4 worm cellular contexts compared by ENCODE assay signal in the genomic region with DNA sequence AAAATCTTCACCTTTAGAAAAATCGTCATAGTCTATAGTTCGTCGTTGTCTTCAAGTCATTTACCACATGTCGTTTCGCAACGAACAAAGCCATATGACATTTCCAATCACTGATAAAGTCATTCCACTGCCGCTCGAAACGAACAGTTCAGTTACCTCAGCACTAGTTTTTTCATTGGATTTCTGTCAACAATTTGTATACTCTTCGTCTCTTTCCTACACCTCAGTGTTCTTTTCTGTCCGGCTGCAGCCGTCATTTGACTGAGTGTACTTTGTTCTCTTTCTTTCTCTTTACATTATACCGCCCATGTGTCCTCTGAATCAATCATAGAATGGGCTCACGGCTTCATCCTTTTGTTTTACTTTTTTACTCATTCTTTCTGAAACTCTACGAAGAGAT.
TF ChIP-seq lines count a peak whose summit lies in the region.

No protein-coding gene starts in this region.

TF ChIP-seq in whole organism, L1 larva, 84 proteins besides CTCF, POLR2A, EP300 and RAD21 (continued from another document and continues in another):
- TF ChIP-seq nhr-85 (tag; lab: Kevin White, UChicago) (peak; percentile 13), unc-30 (tag; optimal IDR thresholded peaks at IDR 0.05; lab: Kevin White, UChicago) (no peak), pax-3 (tag; optimal IDR thresholded peaks at IDR 0.05; lab: Kevin White, UChicago) (no peak), hpl-2 (GFP tag; optimal IDR thresholded peaks at IDR 0.05; lab: Kevin White, UChicago) (no peak), mep-1 (tag; optimal IDR thresholded peaks at IDR 0.05; lab: Kevin White, UChicago) (no peak), zip-4 (GFP tag; optimal IDR thresholded peaks at IDR 0.05; lab: Kevin White, UChicago) (no peak), fkh-10 (GFP tag; optimal IDR thresholded peaks at IDR 0.05; lab: Kevin White, UChicago) (no peak), fkh-4 (tag; optimal IDR thresholded peaks at IDR 0.05; lab: Kevin White, UChicago; ENCODE audit: borderline replicate concordance) (no peak), snu-23 (GFP tag; optimal IDR thresholded peaks at IDR 0.05; lab: Kevin White, UChicago) (peak; percentile 43), lsy-2 (tag; optimal IDR thresholded peaks at IDR 0.05; lab: Kevin White, UChicago) (peak in 1 of 2 experiments; percentile 23), nhr-19 (GFP tag; conservative IDR thresholded peaks at IDR 0.05; lab: Robert Waterston, UW) (peak; percentile 33; the same call in 1 of the 2 replicates), lin-15B (tag; optimal IDR thresholded peaks at IDR 0.05; lab: Kevin White, UChicago) (no peak), nhr-84 (tag; optimal IDR thresholded peaks at IDR 0.05; lab: Kevin White, UChicago) (no peak), tbx-2 (tag; optimal IDR thresholded peaks at IDR 0.05; lab: Kevin White, UChicago) (peak; percentile 6), sox-4 (tag; optimal IDR thresholded peaks at IDR 0.05; lab: Kevin White, UChicago) (no peak), nhr-11 (tag; optimal IDR thresholded peaks at IDR 0.05; lab: Kevin White, UChicago) (no peak), ces-1 (GFP tag; optimal IDR thresholded peaks at IDR 0.05; lab: Kevin White, UChicago) (no peak), Y116A8C.19 (tag; optimal IDR thresholded peaks at IDR 0.05; lab: Kevin White, UChicago; ENCODE audit: borderline replicate concordance) (no peak), dpl-1 (GFP tag; optimal IDR thresholded peaks at IDR 0.05; lab: Kevin White, UChicago) (peak in 1 of 3 experiments; percentile 1), nhr-71 (tag; optimal IDR thresholded peaks at IDR 0.05; lab: Kevin White, UChicago) (peak; percentile 2), lin-39 (tag; optimal IDR thresholded peaks at IDR 0.05; lab: Kevin White, UChicago) (no peak), hlh-17 (GFP tag; optimal IDR thresholded peaks at IDR 0.05; lab: Kevin White, UChicago; ENCODE audit: borderline replicate concordance) (no peak), elt-2 (tag; optimal IDR thresholded peaks at IDR 0.05; lab: Kevin White, UChicago) (no peak), C04F5.9 (tag; optimal IDR thresholded peaks at IDR 0.05; lab: Kevin White, UChicago) (no peak), nhr-12 (tag; optimal IDR thresholded peaks at IDR 0.05; lab: Kevin White, UChicago) (no peak), snpc-4 (tag; optimal IDR thresholded peaks at IDR 0.05; lab: Kevin White, UChicago) (no peak), blmp-1 (tag; optimal IDR thresholded peaks at IDR 0.05; lab: Kevin White, UChicago) (peak; percentile 15), nhr-77 (tag; optimal IDR thresholded peaks at IDR 0.05; lab: Kevin White, UChicago) (no peak), ceh-82 (tag; optimal IDR thresholded peaks at IDR 0.05; lab: Kevin White, UChicago) (peak in 1 of 3 experiments; percentile 2), ceh-63 (GFP tag; optimal IDR thresholded peaks at IDR 0.05; lab: Kevin White, UChicago) (no peak), vab-15 (tag; optimal IDR thresholded peaks at IDR 0.05; lab: Kevin White, UChicago) (no peak), efl-3 (GFP tag; optimal IDR thresholded peaks at IDR 0.05; lab: Kevin White, UChicago) (no peak)

TF ChIP-seq in whole organism, L2 larva, 48 proteins besides CTCF, POLR2A, EP300 and RAD21 (continued from another document and continues in another):
- no peak for TF ChIP-seq blmp-1 (tag; optimal IDR thresholded peaks at IDR 0.05; lab: Kevin White, UChicago; ENCODE audit: insufficient read depth)
- TF ChIP-seq lsy-2 (tag; optimal IDR thresholded peaks at IDR 0.05; lab: Kevin White, UChicago), result peak in 1 of 2 experiments; percentile 41
- no peak for TF ChIP-seq nhr-23 (tag; optimal IDR thresholded peaks at IDR 0.05; lab: Kevin White, UChicago)
- TF ChIP-seq elt-3 (tag; optimal IDR thresholded peaks at IDR 0.05; lab: Kevin White, UChicago), result no peak
- TF ChIP-seq nhr-6 (tag; optimal IDR thresholded peaks at IDR 0.05; lab: Kevin White, UChicago), result no peak
- TF ChIP-seq mdl-1 (tag; optimal IDR thresholded peaks at IDR 0.05; lab: Kevin White, UChicago), result no peak
- no peak for TF ChIP-seq lin-39 (tag; optimal IDR thresholded peaks at IDR 0.05; lab: Kevin White, UChicago)
- no peak for TF ChIP-seq nhr-77 (tag; optimal IDR thresholded peaks at IDR 0.05; lab: Kevin White, UChicago)
- no peak for TF ChIP-seq elt-1 (tag; optimal IDR thresholded peaks at IDR 0.05; lab: Kevin White, UChicago)
- no peak for TF ChIP-seq lin-13 (GFP tag; optimal IDR thresholded peaks at IDR 0.05; lab: Kevin White, UChicago)
- no peak for TF ChIP-seq nhr-10 (tag; optimal IDR thresholded peaks at IDR 0.05; lab: Kevin White, UChicago)
- TF ChIP-seq mbf-1 (tag; optimal IDR thresholded peaks at IDR 0.05; lab: Kevin White, UChicago), result no peak
- TF ChIP-seq peb-1 (tag; optimal IDR thresholded peaks at IDR 0.05; lab: Kevin White, UChicago), result no peak
- peak; percentile 37 for TF ChIP-seq nhr-21 (tag; optimal IDR thresholded peaks at IDR 0.05; lab: Kevin White, UChicago)
- TF ChIP-seq ztf-1 (GFP tag; conservative IDR thresholded peaks at IDR 0.05; lab: Robert Waterston, UW), result no peak
- TF ChIP-seq F13H6.1 (tag; optimal IDR thresholded peaks at IDR 0.05; lab: Kevin White, UChicago), result peak; percentile 49
- no peak for TF ChIP-seq ama-1 (optimal IDR thresholded peaks at IDR 0.05; lab: Kevin White, UChicago)
- no peak for TF ChIP-seq zag-1 (tag; optimal IDR thresholded peaks at IDR 0.05; lab: Kevin White, UChicago)
- no peak for TF ChIP-seq aly-2 (tag; optimal IDR thresholded peaks at IDR 0.05; lab: Kevin White, UChicago)
- TF ChIP-seq unc-39 (tag; optimal IDR thresholded peaks at IDR 0.05; lab: Kevin White, UChicago), result no peak
- TF ChIP-seq gmeb-1 (tag; optimal IDR thresholded peaks at IDR 0.05; lab: Kevin White, UChicago), result no peak
- peak; percentile 81 for TF ChIP-seq unc-55 (GFP tag; optimal IDR thresholded peaks at IDR 0.05; lab: Kevin White, UChicago)
- peak; percentile 24 for TF ChIP-seq snpc-4 (tag; optimal IDR thresholded peaks at IDR 0.05; lab: Kevin White, UChicago)
- no peak for TF ChIP-seq alr-1 (tag; optimal IDR thresholded peaks at IDR 0.05; lab: Kevin White, UChicago)
- TF ChIP-seq skn-1 (tag; optimal IDR thresholded peaks at IDR 0.05; lab: Kevin White, UChicago), result no peak
- TF ChIP-seq nhr-237 (tag; optimal IDR thresholded peaks at IDR 0.05; lab: Kevin White, UChicago), result no peak
- TF ChIP-seq lin-11 (tag; optimal IDR thresholded peaks at IDR 0.05; lab: Kevin White, UChicago), result no peak
- TF ChIP-seq egl-27 (tag; optimal IDR thresholded peaks at IDR 0.05; lab: Kevin White, UChicago), result no peak
- TF ChIP-seq nhr-129 (tag; optimal IDR thresholded peaks at IDR 0.05; lab: Kevin White, UChicago), result peak; percentile 68
- no peak for TF ChIP-seq ceh-82 (tag; optimal IDR thresholded peaks at IDR 0.05; lab: Kevin White, UChicago)
- TF ChIP-seq unc-62 (GFP tag; optimal IDR thresholded peaks at IDR 0.05; lab: Kevin White, UChicago), result no peak
- TF ChIP-seq nhr-12 (tag; optimal IDR thresholded peaks at IDR 0.05; lab: Kevin White, UChicago), result no peak
- no peak for TF ChIP-seq mab-5 (tag; optimal IDR thresholded peaks at IDR 0.05; lab: Kevin White, UChicago)
- TF ChIP-seq dmd-4 (tag; optimal IDR thresholded peaks at IDR 0.05; lab: Kevin White, UChicago), result no peak
- peak; percentile 33 for TF ChIP-seq nhr-25 (tag; optimal IDR thresholded peaks at IDR 0.05; lab: Kevin White, UChicago)

TF ChIP-seq in whole organism, L3 larva, 47 proteins besides CTCF, POLR2A, EP300 and RAD21 (continued from another document):
- TF ChIP-seq elt-1 (tag; optimal IDR thresholded peaks at IDR 0.05; lab: Kevin White, UChicago) (no peak), pha-4 (tag; optimal IDR thresholded peaks at IDR 0.05; lab: Kevin White, UChicago) (peak; percentile 88), snpc-4 (tag; optimal IDR thresholded peaks at IDR 0.05; lab: Kevin White, UChicago) (peak; percentile 75), nhr-28 (tag; optimal IDR thresholded peaks at IDR 0.05; lab: Kevin White, UChicago) (no peak), lin-39 (tag; optimal IDR thresholded peaks at IDR 0.05; lab: Kevin White, UChicago) (peak; percentile 59), ama-1 (optimal IDR thresholded peaks at IDR 0.05; lab: Kevin White, UChicago) (peak; percentile 75), ztf-11 (tag; optimal IDR thresholded peaks at IDR 0.05; lab: Kevin White, UChicago) (no peak)

TF ChIP-seq in whole organism, L4 larva, 104 proteins besides CTCF, POLR2A, EP300 and RAD21 (continued from another document and continues in another):
- TF ChIP-seq zip-11 (GFP tag; IDR thresholded peaks at IDR 0.05; lab: Robert Waterston, UW), result no peak
- peak; percentile 21 for TF ChIP-seq rbr-2 (tag; optimal IDR thresholded peaks at IDR 0.05; lab: Kevin White, UChicago)
- TF ChIP-seq egl-27 (tag; optimal IDR thresholded peaks at IDR 0.05; lab: Kevin White, UChicago), result no peak
- peak; percentile 23 for TF ChIP-seq T20F7.1 (GFP tag; optimal IDR thresholded peaks at IDR 0.05; lab: Kevin White, UChicago)
- no peak for TF ChIP-seq dmd-9 (GFP tag; IDR thresholded peaks at IDR 0.05; lab: Robert Waterston, UW)
- TF ChIP-seq dmd-6 (GFP tag; IDR thresholded peaks at IDR 0.05; lab: Robert Waterston, UW), result peak; percentile 85
- no peak for TF ChIP-seq F37D6.2 (tag; optimal IDR thresholded peaks at IDR 0.05; lab: Kevin White, UChicago)
- no peak for TF ChIP-seq lin-29 (GFP tag; IDR thresholded peaks at IDR 0.05; lab: Robert Waterston, UW)
- no peak for TF ChIP-seq ceh-62 (tag; optimal IDR thresholded peaks at IDR 0.05; lab: Kevin White, UChicago)
- TF ChIP-seq lin-38 (GFP tag; IDR thresholded peaks at IDR 0.05; lab: Robert Waterston, UW), result no peak
- TF ChIP-seq lin-13 (GFP tag; optimal IDR thresholded peaks at IDR 0.05; lab: Kevin White, UChicago), result no peak
- TF ChIP-seq snpc-1.2 (GFP tag; IDR thresholded peaks at IDR 0.05; lab: Robert Waterston, UW), result no peak
- no peak for TF ChIP-seq mxl-2 (GFP tag; conservative IDR thresholded peaks at IDR 0.05; lab: Robert Waterston, UW)
- TF ChIP-seq lir-3 (tag; optimal IDR thresholded peaks at IDR 0.05; lab: Kevin White, UChicago), result no peak
- no peak for TF ChIP-seq daf-8 (GFP tag; IDR thresholded peaks at IDR 0.05; lab: Robert Waterston, UW)
- TF ChIP-seq nhr-28 (tag; optimal IDR thresholded peaks at IDR 0.05; lab: Kevin White, UChicago), result peak; percentile 84
- peak; percentile 75 for TF ChIP-seq dve-1 (tag; optimal IDR thresholded peaks at IDR 0.05; lab: Kevin White, UChicago; ENCODE audit: insufficient read depth)
- TF ChIP-seq hif-1 (tag; optimal IDR thresholded peaks at IDR 0.05; lab: Kevin White, UChicago), result peak in 1 of 2 experiments; percentile 39
- TF ChIP-seq nhr-11 (tag; optimal IDR thresholded peaks at IDR 0.05; lab: Kevin White, UChicago), result peak; percentile 30
- no peak for TF ChIP-seq D1046.2 (GFP tag; IDR thresholded peaks at IDR 0.05; lab: Robert Waterston, UW)
- no peak for TF ChIP-seq nhr-76 (tag; optimal IDR thresholded peaks at IDR 0.05; lab: Kevin White, UChicago)
- TF ChIP-seq mxl-3 (GFP tag; optimal IDR thresholded peaks at IDR 0.05; lab: Kevin White, UChicago), result peak; percentile 60
- TF ChIP-seq F10B5.3 (tag; optimal IDR thresholded peaks at IDR 0.05; lab: Kevin White, UChicago), result no peak
- no peak for TF ChIP-seq tag-97 (GFP tag; IDR thresholded peaks at IDR 0.05; lab: Robert Waterston, UW)
- TF ChIP-seq ZK546.5 (tag; optimal IDR thresholded peaks at IDR 0.05; lab: Kevin White, UChicago), result no peak
- no peak for TF ChIP-seq mdt-29 (GFP tag; IDR thresholded peaks at IDR 0.05; lab: Robert Waterston, UW)
- TF ChIP-seq attf-4 (tag; optimal IDR thresholded peaks at IDR 0.05; lab: Kevin White, UChicago), result no peak
- no peak for TF ChIP-seq fkh-10 (GFP tag; optimal IDR thresholded peaks at IDR 0.05; lab: Kevin White, UChicago)
- no peak for TF ChIP-seq ceh-44 (GFP tag; IDR thresholded peaks at IDR 0.05; lab: Robert Waterston, UW)
- TF ChIP-seq ctbp-1 (GFP tag; IDR thresholded peaks at IDR 0.05; lab: Robert Waterston, UW), result no peak
- no peak for TF ChIP-seq jun-1 (tag; optimal IDR thresholded peaks at IDR 0.05; lab: Kevin White, UChicago)
- no peak for TF ChIP-seq nhr-237 (tag; optimal IDR thresholded peaks at IDR 0.05; lab: Kevin White, UChicago)
- no peak for TF ChIP-seq mes-2 (tag; optimal IDR thresholded peaks at IDR 0.05; lab: Kevin White, UChicago; ENCODE audit: poor library complexity, severe bottlenecking)
- TF ChIP-seq ama-1 (optimal IDR thresholded peaks at IDR 0.05; lab: Kevin White, UChicago), result peak; percentile 34
- TF ChIP-seq zip-2 (tag; optimal IDR thresholded peaks at IDR 0.05; lab: Kevin White, UChicago), result no peak
- TF ChIP-seq nhr-48 (tag; optimal IDR thresholded peaks at IDR 0.05; lab: Kevin White, UChicago), result no peak
- TF ChIP-seq mdl-1 (tag; optimal IDR thresholded peaks at IDR 0.05; lab: Kevin White, UChicago), result peak in 1 of 2 experiments; percentile 73
- peak; percentile 88 for TF ChIP-seq hlh-11 (tag; optimal IDR thresholded peaks at IDR 0.05; lab: Kevin White, UChicago)
- no peak for TF ChIP-seq ceh-20 (GFP tag; IDR thresholded peaks at IDR 0.05; lab: Robert Waterston, UW)
- no peak for TF ChIP-seq lin-15B (tag; optimal IDR thresholded peaks at IDR 0.05; lab: Kevin White, UChicago)
- TF ChIP-seq arid-1 (GFP tag; conservative IDR thresholded peaks at IDR 0.05; lab: Robert Waterston, UW), result no peak
- TF ChIP-seq hlh-30 (tag; optimal IDR thresholded peaks at IDR 0.05; lab: Kevin White, UChicago; ENCODE audit: insufficient read depth), result peak; percentile 88
- TF ChIP-seq zag-1 (tag; optimal IDR thresholded peaks at IDR 0.05; lab: Kevin White, UChicago), result no peak
- TF ChIP-seq pqm-1 (tag; optimal IDR thresholded peaks at IDR 0.05; lab: Kevin White, UChicago), result peak; percentile 36
- TF ChIP-seq php-3 (GFP tag; IDR thresholded peaks at IDR 0.05; lab: Robert Waterston, UW), result 0 out of 2 replicates have a peak, but pooled peaks have one; percentile 18
- no peak for TF ChIP-seq nhr-25 (tag; optimal IDR thresholded peaks at IDR 0.05; lab: Kevin White, UChicago; ENCODE audit: borderline replicate concordance, insufficient read depth)
- TF ChIP-seq dpl-1 (GFP tag; optimal IDR thresholded peaks at IDR 0.05; lab: Kevin White, UChicago), result peak; percentile 9
- no peak for TF ChIP-seq ztf-11 (tag; optimal IDR thresholded peaks at IDR 0.05; lab: Kevin White, UChicago)
- TF ChIP-seq spr-1 (tag; optimal IDR thresholded peaks at IDR 0.05; lab: Kevin White, UChicago), result no peak
- no peak for TF ChIP-seq daf-19 (GFP tag; conservative IDR thresholded peaks at IDR 0.05; lab: Robert Waterston, UW)
- no peak for TF ChIP-seq cey-2 (tag; optimal IDR thresholded peaks at IDR 0.05; lab: Kevin White, UChicago; ENCODE audit: borderline replicate concordance, insufficient read depth)
- TF ChIP-seq R02D3.7 (tag; optimal IDR thresholded peaks at IDR 0.05; lab: Kevin White, UChicago), result no peak
- TF ChIP-seq skn-1 (tag; optimal IDR thresholded peaks at IDR 0.05; lab: Kevin White, UChicago), result no peak
- TF ChIP-seq daf-16 (GFP tag; optimal IDR thresholded peaks at IDR 0.05; lab: Kevin White, UChicago), result no peak
- peak; percentile 80 for TF ChIP-seq daf-16 (tag; optimal IDR thresholded peaks at IDR 0.05; lab: Kevin White, UChicago)
- TF ChIP-seq zfp-2 (tag; optimal IDR thresholded peaks at IDR 0.05; lab: Kevin White, UChicago), result no peak
- peak; percentile 33; the same call in 1 of the 2 replicates for TF ChIP-seq hmg-1.1 (GFP tag; IDR thresholded peaks at IDR 0.05; lab: Robert Waterston, UW)
- no peak for TF ChIP-seq F26F4.8 (GFP tag; conservative IDR thresholded peaks at IDR 0.05; lab: Robert Waterston, UW)
- no peak for TF ChIP-seq F44E2.7 (GFP tag; IDR thresholded peaks at IDR 0.05; lab: Robert Waterston, UW)
- TF ChIP-seq spr-3 (GFP tag; optimal IDR thresholded peaks at IDR 0.05; lab: Kevin White, UChicago), result no peak
- TF ChIP-seq sdz-12 (GFP tag; optimal IDR thresholded peaks at IDR 0.05; lab: Kevin White, UChicago), result no peak
- TF ChIP-seq unc-39 (tag; optimal IDR thresholded peaks at IDR 0.05; lab: Kevin White, UChicago), result no peak
- TF ChIP-seq lin-39 (tag; optimal IDR thresholded peaks at IDR 0.05; lab: Kevin White, UChicago), result no peak
- no peak for TF ChIP-seq unc-130 (GFP tag; optimal IDR thresholded peaks at IDR 0.05; lab: Kevin White, UChicago)
- no peak for TF ChIP-seq egl-43 (GFP tag; IDR thresholded peaks at IDR 0.05; lab: Robert Waterston, UW)
- TF ChIP-seq Y105C5A.15 (GFP tag; IDR thresholded peaks at IDR 0.05; lab: Robert Waterston, UW), result no peak
- peak; percentile 27; the same call in 1 of the 2 replicates for TF ChIP-seq lin-1 (GFP tag; IDR thresholded peaks at IDR 0.05; lab: Robert Waterston, UW)
